Fruit fly (Drosophila melanogaster) whole organism, prepupa: ENCODE results near the gene HGTX.
A peak's percentile ranks its signal among the peaks of the same experiment; 100 is the strongest.

Source experiments
- Blimp-1 ChIP-seq: fragments of 200-800 bp; sonication (Bioruptor generic); optimal IDR thresholded peaks from 3 replicates; lab custom pipeline; 2017; ENCODE audit warnings: missing biosample characterization, missing genetic modification characterization, mild to moderate bottlenecking, moderate library complexity, missing genetic modification reagents
- CG10631 ChIP-seq: fragments of 200-800 bp; sonication (Bioruptor generic); optimal IDR thresholded peaks from 2 replicates; lab custom pipeline; 2016; ENCODE audit warnings: missing biosample characterization, missing genetic modification characterization
- CG10669 ChIP-seq: fragments of 200-800 bp; sonication (Bioruptor generic); optimal IDR thresholded peaks from 3 replicates; lab custom pipeline; 2018; ENCODE audit warnings: missing biosample characterization, mild to moderate bottlenecking, missing genetic modification characterization, moderate library complexity
- CG11294 ChIP-seq: fragments of 200-800 bp; sonication (Bioruptor generic); IDR thresholded peaks from 2 replicates; pipeline ENCODE4 v1.3.6; 2022; ENCODE audit warnings: missing biosample characterization, missing genetic modification characterization
- CG11762 ChIP-seq: fragments of 200-800 bp; sonication (Bioruptor generic); optimal IDR thresholded peaks from 3 replicates; lab custom pipeline; 2016; ENCODE audit warnings: missing biosample characterization, missing genetic modification characterization; ENCODE audit not compliant: insufficient read depth
- CG11902 ChIP-seq: fragments of 200-800 bp; sonication (Bioruptor generic); optimal IDR thresholded peaks from 3 replicates; lab custom pipeline; 2016; ENCODE audit warnings: missing biosample characterization, missing genetic modification characterization
- CG15336 ChIP-seq: fragments of 200-800 bp; sonication (Bioruptor generic); IDR thresholded peaks from 2 replicates; pipeline ENCODE4 v1.3.6; 2022; ENCODE audit warnings: missing biosample characterization, missing genetic modification characterization
- CG1621 ChIP-seq: fragments of 200-800 bp; sonication (Bioruptor generic); optimal IDR thresholded peaks from 3 replicates; lab custom pipeline; 2018; ENCODE audit warnings: missing biosample characterization, mild to moderate bottlenecking, missing genetic modification characterization
- CG16779 ChIP-seq: fragments of 200-800 bp; sonication (Bioruptor generic); optimal IDR thresholded peaks from 3 replicates; lab custom pipeline; 2017; ENCODE audit warnings: missing biosample characterization, mild to moderate bottlenecking, missing genetic modification characterization
- CG3032 ChIP-seq: fragments of 200-800 bp; optimal IDR thresholded peaks from 2 replicates; lab custom pipeline; 2019; ENCODE audit warnings: missing biosample characterization, mild to moderate bottlenecking, missing genetic modification characterization, moderate library complexity
- CG32006 ChIP-seq: fragments of 200-800 bp; sonication (Bioruptor generic); optimal IDR thresholded peaks from 3 replicates; lab custom pipeline; 2017; ENCODE audit warnings: missing biosample characterization, mild to moderate bottlenecking, missing genetic modification characterization
- CG34406 ChIP-seq: fragments of 200-800 bp; sonication (Bioruptor generic); optimal IDR thresholded peaks from 3 replicates; lab custom pipeline; 2016; ENCODE audit warnings: missing biosample characterization, missing genetic modification characterization
- CG3919 ChIP-seq: fragments of 200-800 bp; sonication (Bioruptor generic); optimal IDR thresholded peaks from 3 replicates; lab custom pipeline; 2016; ENCODE audit warnings: missing biosample characterization, missing genetic modification characterization
- CG6276 ChIP-seq: fragments of 200-800 bp; sonication (Bioruptor generic); optimal IDR thresholded peaks from 2 replicates; lab custom pipeline; 2017; ENCODE audit warnings: missing biosample characterization, mild to moderate bottlenecking, missing genetic modification characterization
- CG6792 ChIP-seq: fragments of 200-800 bp; sonication (Bioruptor generic); optimal IDR thresholded peaks from 3 replicates; lab custom pipeline; 2016; ENCODE audit warnings: missing biosample characterization, missing genetic modification characterization
- CG6808 ChIP-seq: fragments of 200-800 bp; sonication (Bioruptor generic); optimal IDR thresholded peaks from 3 replicates; lab custom pipeline; 2017; ENCODE audit warnings: missing biosample characterization, missing genetic modification characterization, mild to moderate bottlenecking, moderate library complexity, missing genetic modification reagents
- CG7368 ChIP-seq: fragments of 200-800 bp; sonication (Bioruptor generic); optimal IDR thresholded peaks from 3 replicates; lab custom pipeline; 2016; ENCODE audit warnings: missing biosample characterization, missing genetic modification characterization
- CG8119 ChIP-seq: fragments of 200-800 bp; sonication (Bioruptor generic); IDR thresholded peaks from 3 replicates; pipeline ENCODE4 v1.3.6; 2022; ENCODE audit warnings: missing biosample characterization, missing genetic modification characterization
- CG8319 ChIP-seq: fragments of 200-800 bp; sonication (Bioruptor generic); optimal IDR thresholded peaks from 3 replicates; lab custom pipeline; 2016; ENCODE audit warnings: missing biosample characterization, missing genetic modification characterization
- CG9139 ChIP-seq: fragments of 200-800 bp; sonication (Bioruptor generic); optimal IDR thresholded peaks from 3 replicates; lab custom pipeline; 2017; ENCODE audit warnings: missing biosample characterization, mild to moderate bottlenecking, missing genetic modification characterization
- Eip75B ChIP-seq: fragments of 200-800 bp; sonication (Bioruptor generic); optimal IDR thresholded peaks from 3 replicates; lab custom pipeline; 2016; ENCODE audit warnings: missing biosample characterization, missing genetic modification characterization
- Eip78C ChIP-seq: fragments of 200-800 bp; sonication (Bioruptor generic); peaks from one replicate; lab custom pipeline; 2016; ENCODE audit warnings: missing biosample characterization, missing genetic modification characterization
- Eip93F ChIP-seq: fragments of 200-800 bp; sonication (Bioruptor generic); optimal IDR thresholded peaks from 2 replicates; lab custom pipeline; 2016; ENCODE audit warnings: missing biosample characterization, mild to moderate bottlenecking, missing genetic modification characterization
- Ets21C ChIP-seq: fragments of 200-800 bp; sonication (Bioruptor generic); optimal IDR thresholded peaks from 3 replicates; lab custom pipeline; 2016; ENCODE audit warnings: missing biosample characterization, missing genetic modification characterization
- Ets96B ChIP-seq: fragments of 200-800 bp; optimal IDR thresholded peaks from 2 replicates; lab custom pipeline; 2019; ENCODE audit warnings: missing biosample characterization, mild to moderate bottlenecking, missing genetic modification characterization, moderate library complexity
- Gug ChIP-seq: fragments of 200-800 bp; sonication (Bioruptor generic); IDR thresholded peaks from 2 replicates; pipeline ENCODE4 v1.3.6; 2022; ENCODE audit warnings: missing biosample characterization, missing genetic modification characterization
- Hr38 ChIP-seq: sonication (Bioruptor generic); optimal IDR thresholded peaks from 2 replicates; lab custom pipeline; 2016; ENCODE audit warnings: missing biosample characterization, missing genetic modification characterization
- Hr39 ChIP-seq: fragments of 200-800 bp; sonication (Bioruptor generic); optimal IDR thresholded peaks from 2 replicates; lab custom pipeline; 2016; ENCODE audit warnings: missing biosample characterization, missing genetic modification characterization
- Hr4 ChIP-seq: fragments of 200-800 bp; sonication (Bioruptor generic); optimal IDR thresholded peaks from 3 replicates; lab custom pipeline; 2016; ENCODE audit warnings: missing biosample characterization, missing genetic modification characterization
- Lpt ChIP-seq: fragments of 200-800 bp; sonication (Bioruptor generic); optimal IDR thresholded peaks from 3 replicates; lab custom pipeline; 2016; ENCODE audit warnings: missing biosample characterization, missing genetic modification characterization
- Smox ChIP-seq: fragments of 200-800 bp; sonication (Bioruptor generic); optimal IDR thresholded peaks from 3 replicates; lab custom pipeline; 2016; ENCODE audit warnings: missing biosample characterization, missing genetic modification characterization
- Sox14 ChIP-seq: fragments of 200-800 bp; sonication (Bioruptor generic); optimal IDR thresholded peaks from 3 replicates; lab custom pipeline; 2016; ENCODE audit warnings: missing biosample characterization, missing genetic modification characterization
- Sox15 ChIP-seq: fragments of 200-800 bp; sonication (Bioruptor generic); optimal IDR thresholded peaks from 3 replicates; lab custom pipeline; 2016; ENCODE audit warnings: missing biosample characterization, missing genetic modification characterization
- cyc ChIP-seq: fragments of 200-800 bp; sonication (Bioruptor generic); optimal IDR thresholded peaks from 3 replicates; lab custom pipeline; 2016; ENCODE audit warnings: missing biosample characterization, missing genetic modification characterization
- dac ChIP-seq: fragments of 200-800 bp; sonication (Bioruptor generic); optimal IDR thresholded peaks from 2 replicates; lab custom pipeline; 2017; ENCODE audit warnings: missing biosample characterization, mild to moderate bottlenecking, missing genetic modification characterization
- dsx ChIP-seq: fragments of 200-800 bp; optimal IDR thresholded peaks from 3 replicates; lab custom pipeline; 2019; ENCODE audit warnings: missing biosample characterization, mild to moderate bottlenecking, missing genetic modification characterization, moderate library complexity; ENCODE audit not compliant: poor library complexity, severe bottlenecking
- esn ChIP-seq: fragments of 200-800 bp; sonication (Bioruptor generic); optimal IDR thresholded peaks from 2 replicates; lab custom pipeline; 2016; ENCODE audit warnings: missing biosample characterization, mild to moderate bottlenecking, missing genetic modification characterization, moderate library complexity
- fd59A ChIP-seq: fragments of 200-800 bp; sonication (Bioruptor generic); optimal IDR thresholded peaks from 2 replicates; lab custom pipeline; 2017; ENCODE audit warnings: missing biosample characterization, mild to moderate bottlenecking, missing genetic modification characterization, missing genetic modification reagents
- fd85E ChIP-seq: fragments of 200-800 bp; sonication (Bioruptor generic); optimal IDR thresholded peaks from 3 replicates; lab custom pipeline; 2016; ENCODE audit warnings: missing biosample characterization, missing genetic modification characterization
- net ChIP-seq: fragments of 200-800 bp; sonication (Bioruptor generic); optimal IDR thresholded peaks from 3 replicates; lab custom pipeline; 2016; ENCODE audit warnings: missing biosample characterization, missing genetic modification characterization
- pdm3 ChIP-seq: fragments of 200-800 bp; sonication (Bioruptor generic); optimal IDR thresholded peaks from 3 replicates; lab custom pipeline; 2016; ENCODE audit warnings: missing biosample characterization, missing genetic modification characterization
- spab ChIP-seq: fragments of 200-800 bp; sonication (Bioruptor generic); optimal IDR thresholded peaks from 2 replicates; lab custom pipeline; 2017; ENCODE audit warnings: missing biosample characterization, mild to moderate bottlenecking, missing genetic modification characterization, missing genetic modification reagents
- ss ChIP-seq, 2 experiments: fragments of 200-800 bp; sonication (Bioruptor generic); optimal IDR thresholded peaks; 2 replicates in 1 of 2; 3 replicates in 1 of 2; lab custom pipeline; 2017 to 2018; ENCODE audit warnings: mild to moderate bottlenecking in 2 of 2, missing biosample characterization in 2 of 2, missing genetic modification characterization in 2 of 2, moderate library complexity in 1 of 2
- svp ChIP-seq: fragments of 200-800 bp; sonication (Bioruptor generic); peaks from one replicate; lab custom pipeline; 2016; ENCODE audit warnings: missing biosample characterization, missing genetic modification characterization
- topi ChIP-seq: fragments of 200-800 bp; sonication (Bioruptor generic); optimal IDR thresholded peaks from 3 replicates; lab custom pipeline; 2016; ENCODE audit warnings: missing biosample characterization, missing genetic modification characterization
- vri ChIP-seq: fragments of 200-800 bp; sonication (Bioruptor generic); optimal IDR thresholded peaks from 3 replicates; lab custom pipeline; 2016; ENCODE audit warnings: missing biosample characterization, mild to moderate bottlenecking, missing genetic modification characterization

Gene HGTX

dm6 chr3L:14555052-14555451 is 44.3 kb downstream of the HGTX start (continued):
- TF ChIP-seq ss (GFP tag; optimal IDR thresholded peaks at IDR 0.05; lab: Kevin White, UChicago) (peak in 1 of 2 experiments; percentile 16), Sox14 (GFP tag; lab: Kevin White, UChicago) (no peak), CG1621 (no peak), Gug (GFP tag; lab: Robert Waterston, UW) (no peak), Ets21C (GFP tag; lab: Kevin White, UChicago) (no peak), CG8319 (GFP tag; lab: Kevin White, UChicago) (no peak)

- no peak for TF ChIP-seq fd85E (GFP tag; lab: Kevin White, UChicago)
- TF ChIP-seq dac: no peak
- no peak for TF ChIP-seq CG34406 (GFP tag; lab: Kevin White, UChicago)
- TF ChIP-seq Eip78C: peak; percentile 53
- no peak for TF ChIP-seq CG6792 (GFP tag; lab: Kevin White, UChicago)
- TF ChIP-seq CG8119 (GFP tag; lab: Robert Waterston, UW): no peak
- TF ChIP-seq dsx (GFP tag; lab: Kevin White, UChicago): no peak
- TF ChIP-seq Blimp-1 (GFP tag; lab: Kevin White, UChicago): no peak
These were observed 45.4 kb downstream of the HGTX start for dm6 chr3L:14553891-14554303.

dm6 chr3L:14552925-14553239 is 46.5 kb downstream of the HGTX start:
- TF ChIP-seq Eip75B (peak; percentile 97), cyc (GFP tag; lab: Kevin White, UChicago) (peak; percentile 63), CG10669 (GFP tag; lab: Kevin White, UChicago) (peak; percentile 97), CG7368 (peak; percentile 93), Lpt (peak; percentile 95), fd59A (GFP tag; lab: Kevin White, UChicago) (peak; percentile 96), CG8119 (GFP tag; lab: Robert Waterston, UW) (peak; percentile 94), CG6808 (peak; percentile 96), Blimp-1 (GFP tag; lab: Kevin White, UChicago) (peak; percentile 10), CG10631 (peak; percentile 98), Sox15 (peak; percentile 85), dsx (GFP tag; lab: Kevin White, UChicago) (peak; percentile 97), CG15336 (GFP tag; lab: Robert Waterston, UW) (peak; percentile 95), Hr4 (GFP tag; lab: Kevin White, UChicago) (peak; percentile 94), CG11902 (GFP tag; lab: Kevin White, UChicago) (peak; percentile 85), CG3919 (GFP tag; lab: Kevin White, UChicago) (peak; percentile 98), CG16779 (tag; lab: Kevin White, UChicago) (peak; percentile 95), ss (GFP tag; optimal IDR thresholded peaks at IDR 0.05; lab: Kevin White, UChicago) (peak; percentile 97 to 98), Hr39 (GFP tag; lab: Kevin White, UChicago) (peak; percentile 54), Ets21C (GFP tag; lab: Kevin White, UChicago) (no peak), spab (GFP tag; lab: Kevin White, UChicago) (peak; percentile 98), CG34406 (GFP tag; lab: Kevin White, UChicago) (peak; percentile 89), svp (GFP tag; lab: Kevin White, UChicago) (peak; percentile 65), Hr38 (no peak), CG1621 (peak; percentile 98), Gug (GFP tag; lab: Robert Waterston, UW) (peak; percentile 87), Smox (GFP tag; lab: Kevin White, UChicago) (peak; percentile 51), vri (GFP tag; lab: Kevin White, UChicago) (peak; percentile 26), Ets96B (peak; percentile 98), Eip93F (GFP tag; lab: Kevin White, UChicago) (no peak), topi (peak; percentile 80), net (GFP tag; lab: Kevin White, UChicago) (peak; percentile 94), CG6792 (GFP tag; lab: Kevin White, UChicago) (peak; percentile 93), Sox14 (GFP tag; lab: Kevin White, UChicago) (peak; percentile 95), CG11762 (peak; percentile 93), CG6276 (GFP tag; lab: Kevin White, UChicago) (peak; percentile 91), esn (GFP tag; lab: Kevin White, UChicago) (peak; percentile 76), CG3032 (tag; lab: Kevin White, UChicago) (peak; percentile 94), CG32006 (GFP tag; lab: Kevin White, UChicago) (peak; percentile 94), fd85E (GFP tag; lab: Kevin White, UChicago) (peak; percentile 80), CG9139 (peak; percentile 95), pdm3 (GFP tag; lab: Kevin White, UChicago) (peak; percentile 94), CG11294 (GFP tag; lab: Robert Waterston, UW) (peak; percentile 80)
